In genomic region chrV:16597344-16597869, ce11 we compare ENCODE assay signal across 2 worm cellular contexts.
A peak's percentile ranks its signal among the peaks of the same experiment; 100 is the strongest.
TF ChIP-seq lines count a peak whose summit lies in the region.
"Not testable (repeated sequence)": the region's sequence is repeated elsewhere in the genome, so short reads cannot be mapped to it uniquely, and the experiment has no call there.

No protein-coding gene starts in this region.

TF ChIP-seq in whole organism, L4 larva, 104 proteins besides CTCF, POLR2A, EP300 and RAD21:
- 0 out of 2 replicates have a peak, but pooled peaks have one; percentile 16 for TF ChIP-seq arid-1 (GFP tag; conservative IDR thresholded peaks at IDR 0.05; lab: Robert Waterston, UW)
- peak; percentile 14; the same call in 1 of the 2 replicates for TF ChIP-seq pha-4 (GFP tag; IDR thresholded peaks at IDR 0.05; lab: Robert Waterston, UW)
- TF ChIP-seq pha-4 (tag; optimal IDR thresholded peaks at IDR 0.05; lab: Kevin White, UChicago), result not testable (repeated sequence)

TF ChIP-seq in whole organism, young adult, 124 proteins besides CTCF, POLR2A, EP300 and RAD21:
- 0 out of 2 replicates have a peak, but pooled peaks have one; percentile 35 for TF ChIP-seq pbrm-1 (GFP tag; IDR thresholded peaks at IDR 0.05; lab: Robert Waterston, UW)
- peak; percentile 60; the same call in 1 of the 2 replicates for TF ChIP-seq attf-6 (GFP tag; IDR thresholded peaks at IDR 0.05; lab: Robert Waterston, UW)
- TF ChIP-seq hmg-1.2 (GFP tag; IDR thresholded peaks at IDR 0.05; lab: Robert Waterston, UW), result peak; percentile 94
- 0 out of 2 replicates have a peak, but pooled peaks have one; percentile 29 for TF ChIP-seq ztf-25 (GFP tag; IDR thresholded peaks at IDR 0.05; lab: Robert Waterston, UW)
- peak; percentile 71 for TF ChIP-seq lin-26 (GFP tag; IDR thresholded peaks at IDR 0.05; lab: Robert Waterston, UW)
TF ChIP-seq in whole organism, young adult: peak in this region for 5; not testable (repeated sequence) for 119.
